Fruit fly (Drosophila melanogaster) whole organism, embryonic: ENCODE data around the gene Chrac-14.
A peak's percentile ranks its signal among the peaks of the same experiment; 100 is the strongest.

ENCODE experiments used
- Ada2b ChIP-seq: fragments of 200-800 bp; sonication (Bioruptor generic); IDR thresholded peaks from 2 replicates; pipeline ENCODE4 v1.3.6; 2022; ENCODE audit warnings: missing biosample characterization, missing genetic modification characterization
- C15 ChIP-seq: fragments of 200-800 bp; sonication (Bioruptor generic); IDR thresholded peaks from 3 replicates; pipeline ENCODE4 v1.3.6; 2022; ENCODE audit warnings: missing biosample characterization, missing genetic modification characterization
- CG10267 ChIP-seq: fragments of 200-800 bp; sonication (Bioruptor generic); optimal IDR thresholded peaks from 2 replicates; lab custom pipeline; 2018; ENCODE audit warnings: missing biosample characterization, mild to moderate bottlenecking, missing genetic modification characterization, moderate library complexity
- CG11398 ChIP-seq: fragments of 200-800 bp; sonication (Bioruptor generic); optimal IDR thresholded peaks from 2 replicates; lab custom pipeline; 2016; ENCODE audit warnings: missing biosample characterization, missing genetic modification characterization
- CG11560 ChIP-seq: fragments of 200-800 bp; sonication (Bioruptor generic); IDR thresholded peaks from 3 replicates; pipeline ENCODE4 v1.3.6; 2022; ENCODE audit warnings: missing biosample characterization, missing genetic modification characterization
- CG12942 ChIP-seq: fragments of 200-800 bp; sonication (Bioruptor generic); optimal IDR thresholded peaks from 3 replicates; lab custom pipeline; 2016; ENCODE audit warnings: missing biosample characterization, missing genetic modification characterization
- CG13894 ChIP-seq: fragments of 200-800 bp; sonication (Bioruptor generic); optimal IDR thresholded peaks from 3 replicates; lab custom pipeline; 2018; ENCODE audit warnings: missing biosample characterization, mild to moderate bottlenecking, missing genetic modification characterization, moderate library complexity
- CG15514 ChIP-seq: fragments of 200-800 bp; sonication (Bioruptor generic); optimal IDR thresholded peaks from 3 replicates; lab custom pipeline; 2017; ENCODE audit warnings: missing biosample characterization, missing genetic modification characterization, mild to moderate bottlenecking, moderate library complexity, missing genetic modification reagents
- CG17186 ChIP-seq: fragments of 200-800 bp; sonication (Bioruptor generic); optimal IDR thresholded peaks from 3 replicates; lab custom pipeline; 2017; ENCODE audit warnings: missing biosample characterization, missing genetic modification reagents, missing genetic modification characterization
- CG17829 ChIP-seq: fragments of 200-800 bp; optimal IDR thresholded peaks from 2 replicates; lab custom pipeline; 2019; ENCODE audit warnings: missing biosample characterization, mild to moderate bottlenecking, missing genetic modification characterization, moderate library complexity
- CG1832 ChIP-seq: fragments of 200-800 bp; sonication (Bioruptor generic); optimal IDR thresholded peaks from 2 replicates; lab custom pipeline; 2017; ENCODE audit warnings: missing biosample characterization, mild to moderate bottlenecking, missing genetic modification characterization, inconsistent platforms
- CG2120 ChIP-seq: fragments of 200-800 bp; sonication (Bioruptor generic); optimal IDR thresholded peaks from 3 replicates; lab custom pipeline; 2016; ENCODE audit warnings: missing biosample characterization, missing genetic modification characterization
- CG31365 ChIP-seq: fragments of 200-800 bp; sonication (Bioruptor generic); optimal IDR thresholded peaks from 2 replicates; lab custom pipeline; 2018; ENCODE audit warnings: missing biosample characterization, mild to moderate bottlenecking, missing genetic modification characterization
- CG32772 ChIP-seq: fragments of 200-800 bp; sonication (Bioruptor generic); IDR thresholded peaks from 2 replicates; pipeline ENCODE4 v1.3.6; 2022; ENCODE audit warnings: missing biosample characterization, missing genetic modification characterization
- CG33213 ChIP-seq: fragments of 200-800 bp; sonication (Bioruptor generic); optimal IDR thresholded peaks from 3 replicates; lab custom pipeline; 2016; ENCODE audit warnings: missing biosample characterization, missing genetic modification characterization
- CG3407 ChIP-seq: fragments of 200-800 bp; sonication (Bioruptor generic); optimal IDR thresholded peaks from 2 replicates; lab custom pipeline; 2018; ENCODE audit warnings: missing biosample characterization, mild to moderate bottlenecking, missing genetic modification characterization
- CG6683 ChIP-seq: fragments of 200-800 bp; sonication (Bioruptor generic); optimal IDR thresholded peaks from 2 replicates; lab custom pipeline; 2017; ENCODE audit warnings: missing biosample characterization, mild to moderate bottlenecking, missing genetic modification characterization, missing genetic modification reagents
- CG6791 ChIP-seq: fragments of 200-800 bp; sonication (Bioruptor generic); IDR thresholded peaks from 3 replicates; pipeline ENCODE4 v1.3.6; 2022; ENCODE audit warnings: missing biosample characterization, missing genetic modification characterization; ENCODE audit not compliant: partially characterized antibody
- CG7839 ChIP-seq: fragments of 200-800 bp; sonication (Bioruptor generic); optimal IDR thresholded peaks from 3 replicates; lab custom pipeline; 2018; ENCODE audit warnings: missing biosample characterization, mild to moderate bottlenecking, missing genetic modification characterization, moderate library complexity
- CG8478 ChIP-seq: fragments of >200 bp; optimal IDR thresholded peaks from 2 replicates; lab custom pipeline; 2018
- CG8944 ChIP-seq: fragments of 200-800 bp; sonication (Bioruptor generic); optimal IDR thresholded peaks from 3 replicates; lab custom pipeline; 2016; ENCODE audit warnings: missing biosample characterization, missing genetic modification characterization
- CG9797 ChIP-seq: fragments of 200-800 bp; sonication (Bioruptor generic); optimal IDR thresholded peaks from 3 replicates; lab custom pipeline; 2018; ENCODE audit warnings: missing biosample characterization, mild to moderate bottlenecking, missing genetic modification characterization
- E2f2 ChIP-seq: fragments of 200-800 bp; sonication (Bioruptor generic); IDR thresholded peaks from 2 replicates; pipeline ENCODE4 v1.3.6; 2022; ENCODE audit warnings: missing biosample characterization, missing genetic modification characterization
- HLH54F ChIP-seq: fragments of 200-800 bp; sonication (Bioruptor generic); optimal IDR thresholded peaks from 3 replicates; lab custom pipeline; 2016; ENCODE audit warnings: missing biosample characterization, missing genetic modification characterization
- Hr51 ChIP-seq, 2 experiments: fragments of 200-800 bp; sonication (Bioruptor generic); optimal IDR thresholded peaks; 2 replicates in 1 of 2; 3 replicates in 1 of 2; lab custom pipeline; 2016 to 2018; ENCODE audit warnings: missing biosample characterization in 2 of 2, missing genetic modification characterization in 2 of 2, mild to moderate bottlenecking in 1 of 2, moderate library complexity in 1 of 2
- Hr78 ChIP-seq, 2 experiments: fragments of 200-800 bp in 1 of 2; fragments of >200 bp in 1 of 2; sonication (Bioruptor generic) in 1 of 2; optimal IDR thresholded peaks; 2 replicates each; lab custom pipeline; 2017 to 2019; ENCODE audit warnings: missing biosample characterization in 2 of 2, missing genetic modification characterization in 2 of 2, mild to moderate bottlenecking in 1 of 2, moderate library complexity in 1 of 2
- MBD-R2 ChIP-seq: fragments of 200-800 bp; sonication (Bioruptor generic); IDR thresholded peaks from 2 replicates; pipeline ENCODE4 v1.3.6; 2022; ENCODE audit warnings: missing biosample characterization, missing genetic modification characterization
- MESR4 ChIP-seq: fragments of 200-800 bp; sonication (Bioruptor generic); optimal IDR thresholded peaks from 2 replicates; lab custom pipeline; 2018; ENCODE audit warnings: missing biosample characterization, mild to moderate bottlenecking, missing genetic modification characterization, moderate library complexity
- NFAT ChIP-seq: fragments of 200-800 bp; sonication (Bioruptor generic); IDR thresholded peaks from 2 replicates; pipeline ENCODE4 v1.3.6; 2022; ENCODE audit warnings: missing biosample characterization, missing genetic modification characterization
- Ravus ChIP-seq: fragments of 200-800 bp; sonication (Bioruptor generic); IDR thresholded peaks from 2 replicates; pipeline ENCODE4 v1.3.6; 2022; ENCODE audit warnings: missing biosample characterization, missing genetic modification characterization
- Sry-δ ChIP-seq: fragments of 200-800 bp; sonication (Bioruptor generic); optimal IDR thresholded peaks from 2 replicates; lab custom pipeline; 2016; ENCODE audit warnings: missing biosample characterization, missing genetic modification characterization
- Usf ChIP-seq: fragments of 200-800 bp; sonication (Bioruptor generic); optimal IDR thresholded peaks from 2 replicates; lab custom pipeline; 2017; ENCODE audit warnings: missing genotype, missing biosample characterization, missing genetic modification characterization
- ab ChIP-seq: fragments of 200-800 bp; sonication (Bioruptor generic); optimal IDR thresholded peaks from 2 replicates; lab custom pipeline; 2016; ENCODE audit warnings: missing biosample characterization, missing genetic modification characterization
- amos ChIP-seq: fragments of 200-800 bp; sonication (Bioruptor generic); IDR thresholded peaks from 2 replicates; pipeline ENCODE4 v1.3.6; 2022; ENCODE audit warnings: missing biosample characterization, missing genetic modification characterization; ENCODE audit not compliant: partially characterized antibody
- aop ChIP-seq: fragments of 200-800 bp; sonication (Bioruptor generic); IDR thresholded peaks from 2 replicates; pipeline ENCODE4 v1.3.6; 2022; ENCODE audit warnings: missing biosample characterization, missing genetic modification characterization
- chn ChIP-seq: fragments of 200-800 bp; sonication (Bioruptor generic); optimal IDR thresholded peaks from 2 replicates; lab custom pipeline; 2016; ENCODE audit warnings: missing biosample characterization, missing genetic modification characterization
- crp ChIP-seq, 2 experiments: fragments of 200-800 bp; sonication (Bioruptor generic); optimal IDR thresholded peaks; 2 replicates in 1 of 2; 3 replicates in 1 of 2; lab custom pipeline; 2017; ENCODE audit warnings: missing biosample characterization in 2 of 2, missing genetic modification characterization in 2 of 2, mild to moderate bottlenecking in 1 of 2, moderate library complexity in 1 of 2
- dimm ChIP-seq: fragments of 200-800 bp; sonication (Bioruptor generic); IDR thresholded peaks from 2 replicates; pipeline ENCODE4 v1.3.6; 2022; ENCODE audit warnings: missing biosample characterization, missing genetic modification characterization
- ewg ChIP-seq: fragments of 200-800 bp; sonication (Bioruptor generic); optimal IDR thresholded peaks from 3 replicates; lab custom pipeline; 2017; ENCODE audit warnings: mild to moderate bottlenecking, missing biosample characterization, missing genetic modification reagents, missing genetic modification characterization
- knrl ChIP-seq: fragments of 200-800 bp; sonication (Bioruptor generic); IDR thresholded peaks from 3 replicates; pipeline ENCODE4 v1.3.6; 2022; ENCODE audit warnings: missing biosample characterization, missing genetic modification characterization; ENCODE audit not compliant: partially characterized antibody
- maf-S ChIP-seq: fragments of 200-800 bp; sonication (Bioruptor generic); optimal IDR thresholded peaks from 2 replicates; lab custom pipeline; 2016; ENCODE audit warnings: missing biosample characterization, missing genetic modification characterization
- otp ChIP-seq: fragments of 200-800 bp; sonication (Bioruptor generic); IDR thresholded peaks from 3 replicates; pipeline ENCODE4, ENCODE4 v1.3.6; 2022; ENCODE audit warnings: missing biosample characterization, missing genetic modification characterization
- peb ChIP-seq: fragments of 200-800 bp; sonication (Bioruptor generic); IDR thresholded peaks from 2 replicates; pipeline ENCODE4 v1.3.6; 2022; ENCODE audit warnings: missing biosample characterization, missing genetic modification characterization
- sens-2 ChIP-seq: fragments of 200-800 bp; sonication (Bioruptor generic); IDR thresholded peaks from 2 replicates; pipeline ENCODE4 v1.3.6; 2022; ENCODE audit warnings: missing biosample characterization, missing genetic modification characterization
- sim ChIP-seq: fragments of 200-800 bp; sonication (Bioruptor generic); IDR thresholded peaks from 2 replicates; pipeline ENCODE4 v1.3.6; 2022; ENCODE audit warnings: missing biosample characterization, missing genetic modification characterization
- sqz ChIP-seq: fragments of 200-800 bp; sonication (Bioruptor generic); optimal IDR thresholded peaks from 3 replicates; lab custom pipeline; 2018; ENCODE audit warnings: missing biosample characterization, mild to moderate bottlenecking, missing genetic modification characterization
- tio ChIP-seq: fragments of 200-800 bp; sonication (Bioruptor generic); optimal IDR thresholded peaks from 2 replicates; lab custom pipeline; 2017; ENCODE audit warnings: missing biosample characterization, missing genetic modification characterization, inconsistent platforms
- twi ChIP-seq: fragments of 200-800 bp; optimal IDR thresholded peaks from 2 replicates; lab custom pipeline; 2019; ENCODE audit warnings: missing biosample characterization, mild to moderate bottlenecking, missing genetic modification characterization, moderate library complexity
- tx ChIP-seq: fragments of 200-800 bp; sonication (Bioruptor generic); optimal IDR thresholded peaks from 2 replicates; lab custom pipeline; 2016; ENCODE audit warnings: missing biosample characterization, missing genetic modification characterization
- vnd ChIP-seq: fragments of 200-800 bp; sonication (Bioruptor generic); IDR thresholded peaks from 3 replicates; pipeline ENCODE4 v1.3.6; 2022; ENCODE audit warnings: missing biosample characterization, missing genetic modification characterization; ENCODE audit not compliant: partially characterized antibody
- z ChIP-seq: fragments of 200-800 bp; sonication (Bioruptor generic); IDR thresholded peaks from 3 replicates; pipeline ENCODE4 v1.3.6; 2022; ENCODE audit warnings: missing biosample characterization, missing genetic modification characterization

Chrac-14 gene

DNA sequence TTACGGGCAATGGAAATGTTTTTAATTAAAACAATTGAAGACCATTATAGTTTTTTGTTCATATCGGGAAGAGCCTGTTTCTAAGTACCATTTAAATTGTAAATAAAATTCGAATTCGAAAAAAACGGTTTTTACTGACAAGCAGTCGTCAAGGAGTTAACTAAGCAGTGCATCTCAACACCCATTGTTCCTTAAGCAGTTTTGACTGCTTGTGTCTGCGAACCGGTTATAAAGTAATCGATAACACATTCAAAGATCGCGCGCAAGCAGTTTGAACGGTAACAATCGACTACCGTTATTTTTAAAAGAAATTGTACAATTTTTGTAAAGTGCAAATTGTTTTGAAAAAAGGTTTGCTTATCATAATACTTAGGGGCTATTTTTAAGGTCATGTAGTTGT, 40.8 kb downstream of the Chrac-14 start (continued):
- TF ChIP-seq CG31365 (peak; percentile 100), aop (GFP tag; lab: Robert Waterston, UW) (no peak), CG8478 (lab: Kevin White, UChicago) (peak; percentile 87), CG1832 (GFP tag; lab: Kevin White, UChicago) (no peak), CG2120 (peak; percentile 17), CG10267 (tag; lab: Kevin White, UChicago) (peak; percentile 78), tx (no peak), CG3407 (GFP tag; lab: Kevin White, UChicago) (no peak), otp (GFP tag; lab: Robert Waterston, UW) (no peak), dimm (GFP tag; lab: Robert Waterston, UW) (no peak), Hr78 (GFP tag; optimal IDR thresholded peaks at IDR 0.05; lab: Kevin White, UChicago) (peak in 1 of 2 experiments; percentile 49), ab (no peak), CG9797 (GFP tag; lab: Kevin White, UChicago) (no peak), ewg (GFP tag; lab: Kevin White, UChicago) (no peak), CG7839 (peak; percentile 5), Ada2b (GFP tag; lab: Robert Waterston, UW) (no peak), CG11398 (GFP tag; lab: Kevin White, UChicago) (no peak), amos (GFP tag; lab: Robert Waterston, UW) (peak; percentile 65), knrl (GFP tag; lab: Robert Waterston, UW) (peak; percentile 69; the same call in 2 of the 3 replicates), sqz (no peak), CG6683 (GFP tag; lab: Kevin White, UChicago) (no peak), CG33213 (GFP tag; lab: Kevin White, UChicago) (peak; percentile 46), MESR4 (no peak), CG17186 (GFP tag; lab: Kevin White, UChicago) (no peak), z (GFP tag; lab: Robert Waterston, UW) (no peak), vnd (peak; percentile 36; the same call in 2 of the 3 replicates), Hr51 (GFP tag; optimal IDR thresholded peaks at IDR 0.05; lab: Kevin White, UChicago) (no peak), maf-S (GFP tag; lab: Kevin White, UChicago) (peak; percentile 3), sens-2 (no peak), tio (no peak), CG8944 (GFP tag; lab: Kevin White, UChicago) (no peak), CG12942 (GFP tag; lab: Kevin White, UChicago) (no peak), sim (GFP tag; lab: Robert Waterston, UW) (no peak), NFAT (GFP tag; lab: Robert Waterston, UW) (no peak), E2f2 (peak; percentile 90), Sry-δ (peak; percentile 69), Usf (GFP tag; lab: Kevin White, UChicago) (no peak), Ravus (GFP tag; lab: Robert Waterston, UW) (no peak), CG11560 (tag; lab: Robert Waterston, UW) (peak; percentile 96), CG32772 (GFP tag; lab: Robert Waterston, UW) (no peak), C15 (GFP tag; lab: Robert Waterston, UW) (no peak), chn (GFP tag; lab: Kevin White, UChicago) (peak; percentile 46), peb (GFP tag; lab: Robert Waterston, UW) (no peak), crp (GFP tag; optimal IDR thresholded peaks at IDR 0.05; lab: Kevin White, UChicago) (peak in 1 of 2 experiments; percentile 69), CG6791 (GFP tag; lab: Robert Waterston, UW) (peak; percentile 58), CG17829 (tag; lab: Kevin White, UChicago) (peak; percentile 23), CG13894 (no peak), twi (tag; lab: Kevin White, UChicago) (no peak), MBD-R2 (GFP tag; lab: Robert Waterston, UW) (no peak), CG15514 (GFP tag; lab: Kevin White, UChicago) (peak; percentile 22), HLH54F (peak; percentile 1)
